Fruit fly (Drosophila melanogaster) whole organism, embryonic: ENCODE measurements around the gene CG32647.

ENCODE experiments used
- Adf1 ChIP-seq: fragments of 200-800 bp; sonication (Bioruptor generic); IDR thresholded peaks from 2 replicates; pipeline ENCODE4 v1.3.6; 2022; ENCODE audit warnings: missing biosample characterization, missing genetic modification characterization
- CG10267 ChIP-seq: fragments of 200-800 bp; sonication (Bioruptor generic); optimal IDR thresholded peaks from 2 replicates; lab custom pipeline; 2018; ENCODE audit warnings: missing biosample characterization, mild to moderate bottlenecking, missing genetic modification characterization, moderate library complexity
- CG11504 ChIP-seq: fragments of 200-800 bp; sonication (Bioruptor generic); optimal IDR thresholded peaks from 3 replicates; lab custom pipeline; 2019; ENCODE audit warnings: missing biosample characterization, mild to moderate bottlenecking, missing genetic modification characterization, moderate library complexity
- CG11560 ChIP-seq: fragments of 200-800 bp; sonication (Bioruptor generic); IDR thresholded peaks from 3 replicates; pipeline ENCODE4 v1.3.6; 2022; ENCODE audit warnings: missing biosample characterization, missing genetic modification characterization
- CG12236 ChIP-seq: fragments of 200-800 bp; sonication (Bioruptor generic); optimal IDR thresholded peaks from 2 replicates; lab custom pipeline; 2016; ENCODE audit warnings: missing biosample characterization, missing genetic modification characterization
- CG13123 ChIP-seq: fragments of 200-800 bp; sonication (Bioruptor generic); optimal IDR thresholded peaks from 2 replicates; lab custom pipeline; 2016; ENCODE audit warnings: missing biosample characterization, missing genetic modification characterization
- CG13775 ChIP-seq: fragments of 200-800 bp; sonication (Bioruptor generic); optimal IDR thresholded peaks from 3 replicates; lab custom pipeline; 2017; ENCODE audit warnings: missing biosample characterization, mild to moderate bottlenecking, missing genetic modification characterization
- CG15073 ChIP-seq: fragments of 200-800 bp; sonication (Bioruptor generic); optimal IDR thresholded peaks from 2 replicates; lab custom pipeline; 2016; ENCODE audit warnings: missing biosample characterization, missing genetic modification characterization
- CG17361 ChIP-seq: fragments of 200-800 bp; sonication (Bioruptor generic); IDR thresholded peaks from 3 replicates; pipeline ENCODE4 v1.3.6; 2022; ENCODE audit warnings: missing biosample characterization, missing genetic modification characterization
- CG30020 ChIP-seq: fragments of 200-800 bp; optimal IDR thresholded peaks from 2 replicates; lab custom pipeline; 2019; ENCODE audit warnings: missing biosample characterization, mild to moderate bottlenecking, missing genetic modification characterization, moderate library complexity
- CG3163 ChIP-seq: fragments of 200-800 bp; sonication (Bioruptor generic); optimal IDR thresholded peaks from 3 replicates; lab custom pipeline; 2016; ENCODE audit warnings: missing biosample characterization, missing genetic modification characterization
- CG3407 ChIP-seq: fragments of 200-800 bp; sonication (Bioruptor generic); optimal IDR thresholded peaks from 2 replicates; lab custom pipeline; 2018; ENCODE audit warnings: missing biosample characterization, mild to moderate bottlenecking, missing genetic modification characterization
- CG34224 ChIP-seq: fragments of 200-800 bp; sonication (Bioruptor generic); IDR thresholded peaks from 3 replicates; pipeline ENCODE4 v1.3.6; 2022; ENCODE audit warnings: missing biosample characterization, missing genetic modification characterization; ENCODE audit not compliant: partially characterized antibody
- CG4360 ChIP-seq: fragments of 200-800 bp; sonication (Bioruptor generic); IDR thresholded peaks from 2 replicates; pipeline ENCODE4 v1.3.6; 2022; ENCODE audit warnings: missing biosample characterization, missing genetic modification characterization
- CG4854 ChIP-seq: fragments of 200-800 bp; sonication (Bioruptor generic); optimal IDR thresholded peaks from 2 replicates; lab custom pipeline; 2016; ENCODE audit warnings: missing biosample characterization, missing genetic modification characterization, inconsistent platforms
- CG6683 ChIP-seq: fragments of 200-800 bp; sonication (Bioruptor generic); optimal IDR thresholded peaks from 2 replicates; lab custom pipeline; 2017; ENCODE audit warnings: missing biosample characterization, mild to moderate bottlenecking, missing genetic modification characterization, missing genetic modification reagents
- CG7745 ChIP-seq: fragments of 200-800 bp; sonication (Bioruptor generic); optimal IDR thresholded peaks from 2 replicates; lab custom pipeline; 2018; ENCODE audit warnings: missing biosample characterization, mild to moderate bottlenecking, missing genetic modification characterization, moderate library complexity
- CG7839 ChIP-seq: fragments of 200-800 bp; sonication (Bioruptor generic); optimal IDR thresholded peaks from 3 replicates; lab custom pipeline; 2018; ENCODE audit warnings: missing biosample characterization, mild to moderate bottlenecking, missing genetic modification characterization, moderate library complexity
- CoRest ChIP-seq: fragments of 200-800 bp; sonication (Bioruptor generic); optimal IDR thresholded peaks from 3 replicates; lab custom pipeline; 2018; ENCODE audit warnings: missing biosample characterization, mild to moderate bottlenecking, missing genetic modification characterization, moderate library complexity
- CrebB ChIP-seq: fragments of 200-800 bp; sonication (Bioruptor generic); optimal IDR thresholded peaks from 3 replicates; lab custom pipeline; 2018; ENCODE audit warnings: missing biosample characterization, mild to moderate bottlenecking, missing genetic modification characterization
- Doc2 ChIP-seq: fragments of 200-800 bp; sonication (Bioruptor generic); IDR thresholded peaks from 2 replicates; pipeline ENCODE4 v1.3.6; 2022; ENCODE audit warnings: missing biosample characterization, missing genetic modification characterization
- GATAe ChIP-seq: fragments of 200-800 bp; sonication (Bioruptor generic); conservative IDR thresholded peaks from 2 replicates; pipeline ENCODE4 v1.3.6; 2022; ENCODE audit warnings: missing biosample characterization, missing genetic modification characterization
- H2.0 ChIP-seq: fragments of 200-800 bp; sonication (Bioruptor generic); IDR thresholded peaks from 2 replicates; pipeline ENCODE4 v1.3.6; 2022; ENCODE audit warnings: missing biosample characterization, missing genetic modification characterization
- HLHmδ ChIP-seq: fragments of 200-800 bp; sonication (Bioruptor generic); optimal IDR thresholded peaks from 2 replicates; lab custom pipeline; 2018; ENCODE audit warnings: missing biosample characterization, mild to moderate bottlenecking, missing genetic modification characterization, moderate library complexity
- Mes4 ChIP-seq: fragments of 200-800 bp; sonication (Bioruptor generic); optimal IDR thresholded peaks from 2 replicates; lab custom pipeline; 2016; ENCODE audit warnings: missing biosample characterization, missing genetic modification characterization
- Myb ChIP-seq: fragments of 200-800 bp; sonication (Bioruptor generic); optimal IDR thresholded peaks from 2 replicates; lab custom pipeline; 2016; ENCODE audit warnings: missing biosample characterization, missing genetic modification characterization
- Opbp ChIP-seq: fragments of 200-800 bp; sonication (Bioruptor generic); IDR thresholded peaks from 3 replicates; pipeline ENCODE4 v1.3.6; 2022; ENCODE audit warnings: missing biosample characterization, missing genetic modification characterization; ENCODE audit not compliant: partially characterized antibody
- Poxn ChIP-seq: fragments of 200-800 bp; sonication (Bioruptor generic); IDR thresholded peaks from 2 replicates; pipeline ENCODE4 v1.3.6; 2022; ENCODE audit warnings: missing biosample characterization, missing genetic modification characterization
- Sry-β ChIP-seq: fragments of 200-800 bp; sonication (Bioruptor generic); optimal IDR thresholded peaks from 2 replicates; lab custom pipeline; 2018; ENCODE audit warnings: missing biosample characterization, mild to moderate bottlenecking, missing genetic modification characterization, moderate library complexity
- Sry-δ ChIP-seq: fragments of 200-800 bp; sonication (Bioruptor generic); optimal IDR thresholded peaks from 2 replicates; lab custom pipeline; 2016; ENCODE audit warnings: missing biosample characterization, missing genetic modification characterization
- Trl ChIP-seq, 3 experiments: fragments of >200 bp in 2 of 3; fragments of 200-800 bp in 1 of 3; sonication (Bioruptor generic) in 1 of 3; optimal IDR thresholded peaks; 2 replicates in 1 of 3; 3 replicates in 2 of 3; lab custom pipeline; 2016 to 2017; ENCODE audit warnings: missing biosample characterization in 1 of 3, missing genetic modification characterization in 1 of 3
- abd-A ChIP-seq: fragments of 200-800 bp; sonication (Bioruptor generic); optimal IDR thresholded peaks from 3 replicates; lab custom pipeline; 2019; ENCODE audit warnings: missing biosample characterization, mild to moderate bottlenecking, missing genetic modification characterization, moderate library complexity
- ato ChIP-seq: fragments of 200-800 bp; sonication (Bioruptor generic); IDR thresholded peaks from 2 replicates; pipeline ENCODE4 v1.3.6; 2022; ENCODE audit warnings: missing biosample characterization, missing genetic modification characterization; ENCODE audit not compliant: partially characterized antibody
- cad ChIP-seq: fragments of >200 bp; optimal IDR thresholded peaks from 2 replicates; lab custom pipeline; 2017; ENCODE audit warnings: missing biosample characterization, missing genetic modification characterization
- cg ChIP-seq: fragments of 200-800 bp; sonication (Bioruptor generic); optimal IDR thresholded peaks from 3 replicates; lab custom pipeline; 2019; ENCODE audit warnings: missing biosample characterization, mild to moderate bottlenecking, missing genetic modification characterization, moderate library complexity
- chinmo ChIP-seq: fragments of 200-800 bp; sonication (Bioruptor generic); IDR thresholded peaks from 4 replicates; pipeline ENCODE4 v1.3.6; 2022; ENCODE audit warnings: missing biosample characterization, missing genetic modification characterization; ENCODE audit not compliant: partially characterized antibody
- chn ChIP-seq: fragments of 200-800 bp; sonication (Bioruptor generic); optimal IDR thresholded peaks from 2 replicates; lab custom pipeline; 2016; ENCODE audit warnings: missing biosample characterization, missing genetic modification characterization
- esg ChIP-seq: fragments of 200-800 bp; sonication (Bioruptor generic); conservative IDR thresholded peaks from 2 replicates; pipeline ENCODE4 v1.3.6; 2022; ENCODE audit warnings: missing biosample characterization, missing genetic modification characterization
- ewg ChIP-seq: fragments of 200-800 bp; sonication (Bioruptor generic); optimal IDR thresholded peaks from 3 replicates; lab custom pipeline; 2017; ENCODE audit warnings: mild to moderate bottlenecking, missing biosample characterization, missing genetic modification reagents, missing genetic modification characterization
- fd102C ChIP-seq: fragments of 200-800 bp; sonication (Bioruptor generic); optimal IDR thresholded peaks from 2 replicates; lab custom pipeline; 2018; ENCODE audit warnings: missing biosample characterization, mild to moderate bottlenecking, missing genetic modification characterization, moderate library complexity
- fd3F ChIP-seq: fragments of 200-800 bp; sonication (Bioruptor generic); optimal IDR thresholded peaks from 2 replicates; lab custom pipeline; 2018; ENCODE audit warnings: missing biosample characterization, mild to moderate bottlenecking, missing genetic modification characterization, moderate library complexity
- pros ChIP-seq: fragments of 200-800 bp; sonication (Bioruptor generic); optimal IDR thresholded peaks from 3 replicates; lab custom pipeline; 2019; ENCODE audit warnings: missing biosample characterization, mild to moderate bottlenecking, missing genetic modification characterization, moderate library complexity
- ro ChIP-seq: fragments of 200-800 bp; sonication (Bioruptor generic); IDR thresholded peaks from 2 replicates; pipeline ENCODE4 v1.3.6; 2022; ENCODE audit warnings: missing biosample characterization, missing genetic modification characterization
- sisA ChIP-seq: fragments of 200-800 bp; sonication (Bioruptor generic); IDR thresholded peaks from 2 replicates; pipeline ENCODE4 v1.3.6; 2022; ENCODE audit warnings: missing biosample characterization, missing genetic modification characterization
- so ChIP-seq: fragments of 200-800 bp; sonication (Bioruptor generic); IDR thresholded peaks from 3 replicates; pipeline ENCODE4 v1.3.6; 2022; ENCODE audit warnings: missing biosample characterization, missing genetic modification characterization
- sob ChIP-seq: fragments of 200-800 bp; sonication (Bioruptor generic); IDR thresholded peaks from 2 replicates; pipeline ENCODE4 v1.3.6; 2022; ENCODE audit warnings: missing biosample characterization, missing genetic modification characterization
- tio ChIP-seq: fragments of 200-800 bp; sonication (Bioruptor generic); optimal IDR thresholded peaks from 2 replicates; lab custom pipeline; 2017; ENCODE audit warnings: missing biosample characterization, missing genetic modification characterization, inconsistent platforms
- tx ChIP-seq: fragments of 200-800 bp; sonication (Bioruptor generic); optimal IDR thresholded peaks from 2 replicates; lab custom pipeline; 2016; ENCODE audit warnings: missing biosample characterization, missing genetic modification characterization
- unc-4 ChIP-seq: fragments of 200-800 bp; sonication (Bioruptor generic); IDR thresholded peaks from 2 replicates; pipeline ENCODE4 v1.3.6; 2022; ENCODE audit warnings: missing biosample characterization, missing genetic modification characterization; ENCODE audit not compliant: partially characterized antibody
- usp ChIP-seq: fragments of >200 bp; optimal IDR thresholded peaks from 2 replicates; lab custom pipeline; 2017; ENCODE audit warnings: missing biosample characterization, missing genetic modification characterization

The CG32647 gene

DNA sequence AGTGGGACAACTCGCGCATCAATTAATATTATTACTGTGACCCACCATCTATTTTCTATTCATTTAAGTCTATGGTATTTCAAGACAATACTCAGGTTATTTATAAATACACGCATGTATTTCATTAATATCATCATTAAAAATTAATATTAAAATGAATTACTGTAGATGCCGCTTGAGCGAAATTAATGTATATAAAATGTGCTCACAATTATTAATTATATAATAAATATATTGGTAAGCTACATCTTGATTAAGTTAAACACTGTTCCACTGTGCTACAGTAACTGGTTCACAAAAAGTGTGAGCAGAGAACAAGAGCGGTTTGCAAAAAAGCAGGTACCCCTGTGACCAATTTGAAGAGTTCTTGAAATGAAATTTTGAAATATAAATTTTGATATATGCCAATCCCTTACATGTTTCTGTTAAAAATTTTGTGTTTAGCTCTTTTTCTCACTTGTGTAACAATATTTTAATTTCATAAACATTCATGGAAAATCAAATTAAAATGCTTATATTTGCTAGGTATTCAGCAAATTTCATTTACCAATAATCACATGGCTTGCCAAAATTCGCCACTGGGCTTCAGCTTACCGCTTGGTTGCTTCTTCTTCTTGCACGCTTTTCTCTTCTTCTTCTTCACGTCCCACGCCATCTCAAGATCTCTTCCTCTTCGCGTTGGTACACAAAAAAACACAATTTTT lies 33.7 kb downstream of the CG32647 start (continued):
- TF ChIP-seq H2.0 (GFP tag; lab: Robert Waterston, UW) (peak; percentile 99), CG13775 (peak; percentile 100), tx (GFP tag; lab: Kevin White, UChicago) (peak; percentile 100), CG17361 (GFP tag; lab: Robert Waterston, UW) (peak; percentile 100), ewg (peak; percentile 99), CG10267 (tag; lab: Kevin White, UChicago) (peak; percentile 99), CG12236 (GFP tag; lab: Kevin White, UChicago) (peak; percentile 99), chn (GFP tag; lab: Kevin White, UChicago) (peak; percentile 99), Myb (GFP tag; lab: Kevin White, UChicago) (peak; percentile 97), Mes4 (peak; percentile 100), sob (GFP tag; lab: Robert Waterston, UW) (peak; percentile 100), tio (peak; percentile 100), fd3F (GFP tag; lab: Kevin White, UChicago) (peak; percentile 100), Doc2 (GFP tag; lab: Robert Waterston, UW) (peak; percentile 99), CG3163 (GFP tag; lab: Kevin White, UChicago) (peak; percentile 96), GATAe (GFP tag; lab: Robert Waterston, UW) (peak; percentile 99), Poxn (GFP tag; lab: Robert Waterston, UW) (peak; percentile 100), CG11504 (peak; percentile 99), fd102C (GFP tag; lab: Kevin White, UChicago) (peak; percentile 96), sisA (peak; percentile 100), CG34224 (GFP tag; lab: Robert Waterston, UW) (no peak), usp (no peak), Opbp (no peak), ro (GFP tag; lab: Robert Waterston, UW) (peak; percentile 99), so (GFP tag; lab: Robert Waterston, UW) (peak; percentile 100), Sry-δ (peak; percentile 88), CG11560 (tag; lab: Robert Waterston, UW) (peak; percentile 96), CoRest (tag; lab: Kevin White, UChicago) (peak; percentile 100)

DNA sequence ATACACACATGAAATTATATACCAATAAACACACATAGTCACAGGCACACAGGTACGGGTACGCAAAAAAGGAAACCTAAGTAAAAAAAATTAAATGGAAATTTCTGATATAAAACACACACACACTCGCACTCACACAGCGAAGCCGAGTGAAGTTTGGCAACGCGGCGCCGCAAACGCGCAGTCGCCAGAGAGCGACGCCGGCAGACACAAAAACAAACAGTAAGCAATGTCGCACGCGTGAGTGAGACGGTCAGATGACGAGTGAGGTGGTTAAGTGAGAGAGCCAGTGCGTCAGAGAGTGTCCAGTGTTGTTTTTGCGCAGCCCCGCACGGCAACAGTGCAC lies 34.2 kb downstream of the CG32647 start:
- no peak for TF ChIP-seq CrebB (tag; lab: Kevin White, UChicago)
- TF ChIP-seq abd-A: peak; percentile 61
- TF ChIP-seq ato (GFP tag; lab: Robert Waterston, UW): no peak
- peak; percentile 37 for TF ChIP-seq CG4360
- TF ChIP-seq HLHmδ: peak; percentile 46
- peak; percentile 42 for TF ChIP-seq CG7745 (tag; lab: Kevin White, UChicago)
- TF ChIP-seq Sry-β (GFP tag; lab: Kevin White, UChicago): no peak
- TF ChIP-seq esg (GFP tag; lab: Robert Waterston, UW): no peak
- peak; percentile 89 for TF ChIP-seq cg (GFP tag; lab: Kevin White, UChicago)
- TF ChIP-seq CG7839: no peak
- TF ChIP-seq CG30020 (tag; lab: Kevin White, UChicago): no peak
- no peak for TF ChIP-seq CG6683 (GFP tag; lab: Kevin White, UChicago)
- TF ChIP-seq cad (GFP tag; lab: Kevin White, UChicago): peak; percentile 64
- peak; percentile 84 for TF ChIP-seq pros (GFP tag; lab: Kevin White, UChicago)
- no peak for TF ChIP-seq CG15073
- TF ChIP-seq CG3407: peak; percentile 100
- peak; percentile 38 to 54 for TF ChIP-seq Trl (optimal IDR thresholded peaks at IDR 0.05; lab: Kevin White, UChicago)
- no peak for TF ChIP-seq Trl (GFP tag; optimal IDR thresholded peaks at IDR 0.05; lab: Kevin White, UChicago)
- 0 out of 2 replicates have a peak, but pooled peaks have one; percentile 9 for TF ChIP-seq unc-4 (GFP tag; lab: Robert Waterston, UW)
- peak; percentile 78; the same call in 1 of the 2 replicates for TF ChIP-seq Adf1 (GFP tag; lab: Robert Waterston, UW)
- TF ChIP-seq Opbp: 0 out of 3 replicates have a peak, but pooled peaks have one; percentile 15
- no peak for TF ChIP-seq CG4854 (GFP tag; lab: Kevin White, UChicago)
- peak; percentile 95 for TF ChIP-seq chinmo (GFP tag; lab: Robert Waterston, UW)
- TF ChIP-seq CG13123 (GFP tag; lab: Kevin White, UChicago): no peak
